Worm (Caenorhabditis elegans) whole organism, late embryonic: ENCODE results near the gene fpn-1.2.

Source experiments
- Y22D7AL.16 ChIP-seq: sonication (generic microtip); optimal IDR thresholded peaks from 2 replicates; lab custom pipeline; 2016; ENCODE audit warnings: missing genetic modification characterization, missing compliant biosample characterization
- dve-1 ChIP-seq: sonication (generic microtip); optimal IDR thresholded peaks from 2 replicates; lab custom pipeline; 2017; ENCODE audit warnings: antibody characterized with exemption, mild to moderate bottlenecking, missing genetic modification characterization, missing compliant biosample characterization
- elt-2 ChIP-seq: sonication (generic microtip); optimal IDR thresholded peaks from 2 replicates; lab custom pipeline; 2016; ENCODE audit warnings: missing genetic modification reagents, missing genetic modification characterization, missing compliant biosample characterization
- gmeb-2 ChIP-seq: sonication (generic microtip); optimal IDR thresholded peaks from 2 replicates; lab custom pipeline; 2016; ENCODE audit warnings: missing genetic modification characterization, inconsistent platforms, missing compliant biosample characterization
- madf-2 ChIP-seq: sonication (generic microtip); optimal IDR thresholded peaks from 2 replicates; lab custom pipeline; 2017; ENCODE audit warnings: missing genetic modification characterization, missing compliant biosample characterization
- nhr-11 ChIP-seq: fragments of 150-350 bp; optimal IDR thresholded peaks from 2 replicates; lab custom pipeline; 2014; ENCODE audit warnings: missing biosample characterization, missing genetic modification characterization
- pag-3 ChIP-seq: sonication (generic microtip); optimal IDR thresholded peaks from 2 replicates; lab custom pipeline; 2016; ENCODE audit warnings: missing compliant biosample characterization, missing genetic modification characterization, borderline replicate concordance
- pax-1 ChIP-seq: fragments of 150-350 bp; optimal IDR thresholded peaks from 2 replicates; lab custom pipeline; 2014; ENCODE audit warnings: missing biosample characterization, missing genetic modification characterization

DNA sequence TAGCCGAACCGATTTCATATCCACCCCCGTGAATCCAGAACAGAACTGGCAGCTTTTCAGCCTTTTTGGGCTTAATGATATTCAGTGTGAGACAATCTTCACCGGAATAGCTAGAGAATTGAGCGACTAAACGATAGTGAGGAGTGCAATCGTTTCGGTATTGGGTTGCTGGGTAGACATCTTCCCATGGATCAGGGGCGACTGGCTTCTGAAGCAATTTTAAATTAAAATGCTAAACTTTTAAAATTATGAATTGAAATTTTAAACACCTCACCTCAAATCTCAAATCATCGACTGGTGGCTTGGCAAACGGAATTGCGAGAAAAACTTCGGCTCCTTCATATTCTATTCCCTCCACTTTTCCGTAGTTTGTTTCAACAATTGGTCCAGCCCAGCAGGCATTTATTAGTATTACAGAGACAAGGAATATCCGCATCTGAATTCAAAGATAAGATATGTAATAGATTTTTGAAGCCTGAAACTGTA lies 32.8 kb downstream of the fpn-1.2 start, which contains the start of gene ges-1:
- no peak for TF ChIP-seq dve-1 (tag; lab: Kevin White, UChicago)
- TF ChIP-seq pax-1 = no peak
- TF ChIP-seq pag-3 (tag; lab: Kevin White, UChicago) = no peak
- TF ChIP-seq gmeb-2 (tag; lab: Kevin White, UChicago) = no peak
- no peak for TF ChIP-seq nhr-11 (tag; lab: Kevin White, UChicago)
- no peak for TF ChIP-seq elt-2 (tag; lab: Kevin White, UChicago)
- TF ChIP-seq Y22D7AL.16 (tag; lab: Kevin White, UChicago) = no peak
- no peak for TF ChIP-seq madf-2 (tag; lab: Kevin White, UChicago)
